Worm (Caenorhabditis elegans) whole organism, L4 larva: ENCODE results near the gene C53A3.3.
A peak's percentile ranks its signal among the peaks of the same experiment; 100 is the strongest.

Experiments used
- T26A8.4 ChIP-seq: fragments of 200-800 bp; sonication (Bioruptor generic); IDR thresholded peaks from 2 replicates; pipeline ENCODE4 v1.3.6; 2022; ENCODE audit warnings: missing genetic modification characterization, missing compliant biosample characterization
- ZK337.2 ChIP-seq: fragments of 200-800 bp; sonication (Bioruptor generic); IDR thresholded peaks from 2 replicates; pipeline ENCODE4 v1.3.6; 2022; ENCODE audit warnings: missing genetic modification reagents, missing genetic modification characterization, missing compliant biosample characterization
- attf-4 ChIP-seq: sonication (generic microtip); optimal IDR thresholded peaks from 3 replicates; lab custom pipeline; 2017; ENCODE audit warnings: missing biosample characterization, missing genetic modification characterization
- ceh-32 ChIP-seq: sonication (generic microtip); optimal IDR thresholded peaks from 2 replicates; lab custom pipeline; 2016; ENCODE audit warnings: mild to moderate bottlenecking, missing genetic modification characterization, missing compliant biosample characterization; ENCODE audit not compliant: poor library complexity
- ceh-44 ChIP-seq: fragments of 200-800 bp; sonication (Bioruptor generic); IDR thresholded peaks from 2 replicates; pipeline ENCODE4 v1.3.6; 2022; ENCODE audit warnings: missing genetic modification reagents, missing genetic modification characterization, missing compliant biosample characterization
- ceh-62 ChIP-seq: sonication (generic microtip); optimal IDR thresholded peaks from 2 replicates; lab custom pipeline; 2017; ENCODE audit warnings: missing biosample characterization, missing genetic modification characterization
- ceh-82 ChIP-seq: sonication (generic microtip); optimal IDR thresholded peaks from 2 replicates; lab custom pipeline; 2017; ENCODE audit warnings: missing biosample characterization, missing genetic modification characterization
- cey-2 ChIP-seq: sonication (generic microtip); optimal IDR thresholded peaks from 3 replicates; lab custom pipeline; 2017; ENCODE audit warnings: missing genetic modification characterization, mild to moderate bottlenecking, missing compliant biosample characterization, antibody characterized with exemption, borderline replicate concordance; ENCODE audit not compliant: insufficient read depth
- daf-19 ChIP-seq: fragments of 200-800 bp; sonication (Bioruptor generic); conservative IDR thresholded peaks from 2 replicates; pipeline ENCODE4 v1.3.6; 2022; ENCODE audit warnings: missing genetic modification characterization, missing compliant biosample characterization
- daf-8 ChIP-seq: fragments of 200-800 bp; sonication (Bioruptor generic); IDR thresholded peaks from 2 replicates; pipeline ENCODE4 v1.3.6; 2022; ENCODE audit warnings: missing genetic modification characterization, missing compliant biosample characterization
- dmd-6 ChIP-seq: fragments of 200-800 bp; sonication (Bioruptor generic); IDR thresholded peaks from 2 replicates; pipeline ENCODE4 v1.3.6; 2022; ENCODE audit warnings: missing genetic modification reagents, missing genetic modification characterization, missing compliant biosample characterization
- dmd-9 ChIP-seq: fragments of 200-800 bp; sonication (Bioruptor generic); IDR thresholded peaks from 2 replicates; pipeline ENCODE4 v1.3.6; 2022; ENCODE audit warnings: missing genetic modification reagents, missing genetic modification characterization, missing compliant biosample characterization
- dve-1 ChIP-seq: sonication (generic microtip); optimal IDR thresholded peaks from 2 replicates; lab custom pipeline; 2017; ENCODE audit warnings: antibody characterized with exemption, mild to moderate bottlenecking, missing genetic modification characterization, missing compliant biosample characterization; ENCODE audit not compliant: insufficient read depth
- egl-27 ChIP-seq: sonication (generic microtip); optimal IDR thresholded peaks from 3 replicates; lab custom pipeline; 2017; ENCODE audit warnings: missing biosample characterization, missing genetic modification reagents, missing genetic modification characterization
- egl-43 ChIP-seq: fragments of 200-800 bp; sonication (Bioruptor generic); IDR thresholded peaks from 2 replicates; pipeline ENCODE4 v1.3.6; 2022; ENCODE audit warnings: missing genetic modification reagents, missing genetic modification characterization, missing compliant biosample characterization
- fos-1 ChIP-seq: fragments of 150-350 bp; optimal IDR thresholded peaks from 2 replicates; lab custom pipeline; 2014; ENCODE audit warnings: missing biosample characterization, missing genetic modification characterization
- hif-1 ChIP-seq, 2 experiments: sonication (generic microtip); optimal IDR thresholded peaks; 2 replicates each; lab custom pipeline; 2016 to 2017; ENCODE audit warnings: missing compliant biosample characterization in 2 of 2, missing genetic modification characterization in 2 of 2, missing genetic modification reagents in 2 of 2, missing genotype in 2 of 2, mild to moderate bottlenecking in 1 of 2
- hlh-11 ChIP-seq: fragments of 200-800 bp; sonication (Bioruptor generic); optimal IDR thresholded peaks from 2 replicates; lab custom pipeline; 2018; ENCODE audit warnings: mild to moderate bottlenecking, missing genetic modification characterization, missing compliant biosample characterization
- hmg-1.1 ChIP-seq: fragments of 200-800 bp; sonication (Bioruptor generic); IDR thresholded peaks from 2 replicates; pipeline ENCODE4 v1.3.6; 2022; ENCODE audit warnings: missing genetic modification reagents, missing genetic modification characterization, missing compliant biosample characterization
- jun-1 ChIP-seq: fragments of 150-350 bp; optimal IDR thresholded peaks from 2 replicates; lab custom pipeline; 2014; ENCODE audit warnings: missing biosample characterization, missing genetic modification reagents, missing genetic modification characterization
- lin-1 ChIP-seq: fragments of 200-800 bp; sonication (Bioruptor generic); IDR thresholded peaks from 2 replicates; pipeline ENCODE4 v1.3.6; 2022; ENCODE audit warnings: missing genetic modification reagents, missing genetic modification characterization, missing compliant biosample characterization
- madf-5 ChIP-seq, 2 experiments: fragments of 200-800 bp; sonication (Bioruptor generic); IDR thresholded peaks; 2 replicates each; pipeline ENCODE4 v1.3.6; 2022; ENCODE audit warnings: missing compliant biosample characterization in 2 of 2, missing genetic modification characterization in 2 of 2
- mep-1 ChIP-seq: fragments of 150-350 bp; sonication (generic microtip); optimal IDR thresholded peaks from 3 replicates; lab custom pipeline; 2014; ENCODE audit warnings: missing biosample characterization, missing genetic modification characterization
- nhr-102 ChIP-seq: sonication (generic microtip); optimal IDR thresholded peaks from 2 replicates; lab custom pipeline; 2016; ENCODE audit warnings: mild to moderate bottlenecking, missing genetic modification characterization, moderate library complexity, missing compliant biosample characterization
- nhr-111 ChIP-seq: fragments of 200-800 bp; sonication (Bioruptor generic); optimal IDR thresholded peaks from 2 replicates; lab custom pipeline; 2018; ENCODE audit warnings: mild to moderate bottlenecking, missing genetic modification characterization, missing compliant biosample characterization
- nhr-28 ChIP-seq: fragments of 150-350 bp; optimal IDR thresholded peaks from 2 replicates; lab custom pipeline; 2014; ENCODE audit warnings: missing biosample characterization, missing genetic modification characterization
- nhr-41 ChIP-seq: fragments of 200-800 bp; sonication (Bioruptor generic); IDR thresholded peaks from 2 replicates; pipeline ENCODE4 v1.3.6; 2022; ENCODE audit warnings: missing genetic modification reagents, missing genetic modification characterization, missing compliant biosample characterization
- nhr-42 ChIP-seq: fragments of 200-800 bp; sonication (Bioruptor generic); IDR thresholded peaks from 2 replicates; pipeline ENCODE4 v1.3.6; 2022; ENCODE audit warnings: missing genetic modification characterization, missing compliant biosample characterization
- php-3 ChIP-seq: fragments of 200-800 bp; sonication (Bioruptor generic); IDR thresholded peaks from 2 replicates; pipeline ENCODE4 v1.3.6; 2022; ENCODE audit warnings: missing genetic modification reagents, missing genetic modification characterization, missing compliant biosample characterization
- pqm-1 ChIP-seq: sonication (generic microtip); optimal IDR thresholded peaks from 2 replicates; lab custom pipeline; 2017; ENCODE audit warnings: missing biosample characterization, missing genetic modification characterization
- rbr-2 ChIP-seq: sonication (generic microtip); optimal IDR thresholded peaks from 2 replicates; lab custom pipeline; 2016; ENCODE audit warnings: missing genotype, missing genetic modification characterization, missing compliant biosample characterization
- saeg-2 ChIP-seq: fragments of 200-800 bp; sonication (Bioruptor generic); IDR thresholded peaks from 2 replicates; pipeline ENCODE4 v1.3.6; 2022; ENCODE audit warnings: missing genetic modification reagents, missing genetic modification characterization, missing compliant biosample characterization
- sdz-12 ChIP-seq: fragments of 200-800 bp; sonication (Bioruptor generic); optimal IDR thresholded peaks from 2 replicates; lab custom pipeline; 2018; ENCODE audit warnings: mild to moderate bottlenecking, missing genetic modification characterization, missing compliant biosample characterization
- set-16 ChIP-seq: fragments of 200-800 bp; sonication (Bioruptor generic); IDR thresholded peaks from 2 replicates; pipeline ENCODE4 v1.3.6; 2022; ENCODE audit warnings: missing genetic modification reagents, missing genetic modification characterization, missing compliant biosample characterization
- skn-1 ChIP-seq: fragments of 150-350 bp; optimal IDR thresholded peaks from 2 replicates; lab custom pipeline; 2014; ENCODE audit warnings: missing biosample characterization, missing genetic modification characterization
- snpc-4 ChIP-seq: fragments of 150-350 bp; optimal IDR thresholded peaks from 2 replicates; lab custom pipeline; 2014; ENCODE audit warnings: missing biosample characterization, missing genetic modification characterization
- tag-97 ChIP-seq: fragments of 200-800 bp; sonication (Bioruptor generic); IDR thresholded peaks from 2 replicates; pipeline ENCODE4 v1.3.6; 2022; ENCODE audit warnings: missing genetic modification characterization, missing compliant biosample characterization
- unc-39 ChIP-seq: sonication (generic microtip); optimal IDR thresholded peaks from 2 replicates; lab custom pipeline; 2017; ENCODE audit warnings: missing biosample characterization, missing genetic modification characterization
- unc-62 ChIP-seq, 3 experiments: fragments of 150-350 bp in 1 of 3; sonication (generic microtip); optimal IDR thresholded peaks in 2 of 3; peaks in 1 of 3; 1 replicate in 1 of 3; 2 replicates in 2 of 3; lab custom pipeline; 2014 to 2017; ENCODE audit warnings: missing biosample characterization in 3 of 3, missing genetic modification characterization in 3 of 3, missing genetic modification reagents in 3 of 3, missing genotype in 1 of 3
- vab-7 ChIP-seq: fragments of 200-800 bp; sonication (Bioruptor generic); IDR thresholded peaks from 2 replicates; pipeline ENCODE4 v1.3.6; 2022; ENCODE audit warnings: missing genetic modification reagents, missing genetic modification characterization, missing compliant biosample characterization
- zfp-3 ChIP-seq: fragments of 200-800 bp; sonication (Bioruptor generic); conservative IDR thresholded peaks from 2 replicates; pipeline ENCODE4 v1.3.6; 2022; ENCODE audit warnings: missing genetic modification reagents, missing genetic modification characterization, missing compliant biosample characterization
- zip-2 ChIP-seq: fragments of 150-350 bp; optimal IDR thresholded peaks from 2 replicates; lab custom pipeline; 2014; ENCODE audit warnings: missing biosample characterization, missing genetic modification characterization
- ztf-7 ChIP-seq: fragments of 150-350 bp; optimal IDR thresholded peaks from 2 replicates; lab custom pipeline; 2014; ENCODE audit warnings: missing biosample characterization, missing genetic modification characterization

The C53A3.3 gene

ce11 chrV:5780713-5781360 lies 24.5 kb downstream of the C53A3.3 start, which contains the start of gene F44E7.5 (continued):
- TF ChIP-seq ztf-7 = peak; percentile 99
- TF ChIP-seq nhr-41 = no peak
- no peak for TF ChIP-seq lin-1 (GFP tag; lab: Robert Waterston, UW)
- TF ChIP-seq egl-27 (tag; lab: Kevin White, UChicago) = no peak
- TF ChIP-seq vab-7 (GFP tag; lab: Robert Waterston, UW) = no peak
- peak; percentile 80 for TF ChIP-seq nhr-28 (tag; lab: Kevin White, UChicago)

ce11 chrV:5782687-5783086 lies 26.4 kb downstream of the C53A3.3 start, which contains the start of gene fbxa-183:
Gene fbxa-183 (minus strand): TSS chrV:5782787.
- TF ChIP-seq zfp-3 (GFP tag; lab: Robert Waterston, UW) = no peak
- TF ChIP-seq unc-62 (GFP tag; optimal IDR thresholded peaks at IDR 0.05 in 1 of 2; lab: Kevin White, UChicago) = peak in 1 of 2 experiments; percentile 41
- no peak for TF ChIP-seq unc-62 (tag; optimal IDR thresholded peaks at IDR 0.05; lab: Kevin White, UChicago)

ce11 chrV:5785372-5785771 lies 29.1 kb downstream of the C53A3.3 start, which contains the start of gene F44E7.7:
Gene F44E7.7 (minus strand): TSS chrV:5785472.
- TF ChIP-seq dmd-9 (GFP tag; lab: Robert Waterston, UW) (no peak), saeg-2 (no peak), zip-2 (no peak), ceh-44 (GFP tag; lab: Robert Waterston, UW) (no peak), ceh-32 (no peak), ceh-62 (tag; lab: Kevin White, UChicago) (no peak), hmg-1.1 (GFP tag; lab: Robert Waterston, UW) (no peak), attf-4 (no peak), jun-1 (tag; lab: Kevin White, UChicago) (no peak), T26A8.4 (GFP tag; lab: Robert Waterston, UW) (no peak), ZK337.2 (GFP tag; lab: Robert Waterston, UW) (no peak), pqm-1 (tag; lab: Kevin White, UChicago) (no peak), nhr-102 (tag; lab: Kevin White, UChicago) (no peak), snpc-4 (tag; lab: Kevin White, UChicago) (no peak), skn-1 (tag; lab: Kevin White, UChicago) (no peak), daf-8 (GFP tag; lab: Robert Waterston, UW) (no peak), hif-1 (tag; optimal IDR thresholded peaks at IDR 0.05; lab: Kevin White, UChicago) (no peak), nhr-42 (no peak), cey-2 (tag; lab: Kevin White, UChicago) (no peak), lin-1 (GFP tag; lab: Robert Waterston, UW) (no peak)
- TF ChIP-seq, all 104 proteins: peak for 0

- TF ChIP-seq mep-1 (tag; lab: Kevin White, UChicago) (no peak), tag-97 (GFP tag; lab: Robert Waterston, UW) (no peak), dve-1 (tag; lab: Kevin White, UChicago) (peak; percentile 5), ceh-82 (tag; lab: Kevin White, UChicago) (no peak), fos-1 (no peak), nhr-102 (tag; lab: Kevin White, UChicago) (peak; percentile 13), nhr-28 (tag; lab: Kevin White, UChicago) (peak; percentile 99), pqm-1 (tag; lab: Kevin White, UChicago) (peak; percentile 38), php-3 (GFP tag; lab: Robert Waterston, UW) (no peak), daf-19 (GFP tag; lab: Robert Waterston, UW) (no peak), T26A8.4 (GFP tag; lab: Robert Waterston, UW) (no peak), egl-43 (GFP tag; lab: Robert Waterston, UW) (peak; percentile 19; the same call in 1 of the 2 replicates), unc-39 (no peak), hlh-11 (tag; lab: Kevin White, UChicago) (peak; percentile 10), nhr-111 (GFP tag; lab: Kevin White, UChicago) (no peak), dmd-6 (GFP tag; lab: Robert Waterston, UW) (peak; percentile 18; the same call in 1 of the 2 replicates), set-16 (GFP tag; lab: Robert Waterston, UW) (no peak), rbr-2 (tag; lab: Kevin White, UChicago) (no peak), sdz-12 (GFP tag; lab: Kevin White, UChicago) (no peak), lin-1 (GFP tag; lab: Robert Waterston, UW) (no peak), madf-5 (GFP tag; IDR thresholded peaks at IDR 0.05; lab: Robert Waterston, UW) (no peak)
Measured at ce11 chrV:5788650-5789049, 32.4 kb downstream of the C53A3.3 start.
